Fruit fly (Drosophila melanogaster) whole organism, embryonic: Measurements from ENCODE around the gene CHES-1-like.

Source experiments
- Ada2b ChIP-seq: fragments of 200-800 bp; sonication (Bioruptor generic); IDR thresholded peaks from 2 replicates; pipeline ENCODE4 v1.3.6; 2022; ENCODE audit warnings: missing biosample characterization, missing genetic modification characterization
- CG12071 ChIP-seq: fragments of 200-800 bp; sonication (Bioruptor generic); optimal IDR thresholded peaks from 3 replicates; lab custom pipeline; 2018; ENCODE audit warnings: missing biosample characterization, mild to moderate bottlenecking, missing genetic modification characterization
- CG13287 ChIP-seq: fragments of 200-800 bp; sonication (Bioruptor generic); IDR thresholded peaks from 2 replicates; pipeline ENCODE4 v1.3.6; 2022; ENCODE audit warnings: missing biosample characterization, missing genetic modification characterization; ENCODE audit not compliant: partially characterized antibody
- CG15269 ChIP-seq: fragments of 200-800 bp; sonication (Bioruptor generic); optimal IDR thresholded peaks from 2 replicates; lab custom pipeline; 2018; ENCODE audit warnings: missing biosample characterization, mild to moderate bottlenecking, missing genetic modification characterization, moderate library complexity
- CG15514 ChIP-seq: fragments of 200-800 bp; sonication (Bioruptor generic); optimal IDR thresholded peaks from 3 replicates; lab custom pipeline; 2017; ENCODE audit warnings: missing biosample characterization, missing genetic modification characterization, mild to moderate bottlenecking, moderate library complexity, missing genetic modification reagents
- CG17328 ChIP-seq: fragments of 200-800 bp; sonication (Bioruptor generic); IDR thresholded peaks from 2 replicates; pipeline ENCODE4 v1.3.6; 2022; ENCODE audit warnings: missing biosample characterization, missing genetic modification characterization
- CG17912 ChIP-seq: fragments of 200-800 bp; sonication (Bioruptor generic); optimal IDR thresholded peaks from 2 replicates; lab custom pipeline; 2018; ENCODE audit warnings: missing biosample characterization, mild to moderate bottlenecking, missing genetic modification characterization
- CG18262 ChIP-seq: fragments of 200-800 bp; optimal IDR thresholded peaks from 3 replicates; lab custom pipeline; 2019; ENCODE audit warnings: missing biosample characterization, mild to moderate bottlenecking, missing genetic modification characterization, moderate library complexity
- CG30431 ChIP-seq: fragments of 200-800 bp; sonication (Bioruptor generic); optimal IDR thresholded peaks from 2 replicates; lab custom pipeline; 2017; ENCODE audit warnings: missing biosample characterization, missing genetic modification characterization
- CG31388 ChIP-seq: fragments of 200-800 bp; sonication (Bioruptor generic); optimal IDR thresholded peaks from 2 replicates; lab custom pipeline; 2016; ENCODE audit warnings: missing biosample characterization, missing genetic modification characterization
- CG3163 ChIP-seq: fragments of 200-800 bp; sonication (Bioruptor generic); optimal IDR thresholded peaks from 3 replicates; lab custom pipeline; 2016; ENCODE audit warnings: missing biosample characterization, missing genetic modification characterization
- CG32532 ChIP-seq: fragments of 200-800 bp; sonication (Bioruptor generic); IDR thresholded peaks from 2 replicates; pipeline ENCODE4 v1.3.6; 2022; ENCODE audit warnings: missing biosample characterization, missing genetic modification characterization
- CG34376 ChIP-seq: fragments of 200-800 bp; sonication (Bioruptor generic); optimal IDR thresholded peaks from 2 replicates; lab custom pipeline; 2018; ENCODE audit warnings: missing biosample characterization, mild to moderate bottlenecking, missing genetic modification characterization
- CG3995 ChIP-seq: fragments of 200-800 bp; sonication (Bioruptor generic); optimal IDR thresholded peaks from 3 replicates; lab custom pipeline; 2016; ENCODE audit warnings: missing biosample characterization, missing genetic modification characterization
- CG4820 ChIP-seq: fragments of 200-800 bp; sonication (Bioruptor generic); optimal IDR thresholded peaks from 3 replicates; lab custom pipeline; 2016; ENCODE audit warnings: missing biosample characterization, missing genetic modification characterization
- CG6254 ChIP-seq: fragments of 200-800 bp; sonication (Bioruptor generic); optimal IDR thresholded peaks from 3 replicates; lab custom pipeline; 2017; ENCODE audit warnings: mild to moderate bottlenecking, missing biosample characterization, missing genetic modification reagents, missing genetic modification characterization
- CG9437 ChIP-seq: fragments of 200-800 bp; sonication (Bioruptor generic); optimal IDR thresholded peaks from 2 replicates; lab custom pipeline; 2018; ENCODE audit warnings: missing biosample characterization, mild to moderate bottlenecking, missing genetic modification characterization
- D19A ChIP-seq: fragments of 200-800 bp; optimal IDR thresholded peaks from 3 replicates; lab custom pipeline; 2019; ENCODE audit warnings: missing biosample characterization, mild to moderate bottlenecking, missing genetic modification characterization, moderate library complexity
- Eip74EF ChIP-seq, 2 experiments: fragments of 200-800 bp in 1 of 2; fragments of >200 bp in 1 of 2; sonication (Bioruptor generic) in 1 of 2; optimal IDR thresholded peaks; 2 replicates each; lab custom pipeline; 2017 to 2019; ENCODE audit warnings: missing biosample characterization in 2 of 2, missing genetic modification characterization in 2 of 2, mild to moderate bottlenecking in 1 of 2, moderate library complexity in 1 of 2
- Lpt ChIP-seq: fragments of >200 bp; optimal IDR thresholded peaks from 2 replicates; lab custom pipeline; 2018; ENCODE audit warnings: missing biosample characterization, missing genetic modification characterization
- Poxn ChIP-seq: fragments of 200-800 bp; sonication (Bioruptor generic); IDR thresholded peaks from 2 replicates; pipeline ENCODE4 v1.3.6; 2022; ENCODE audit warnings: missing biosample characterization, missing genetic modification characterization
- Ravus ChIP-seq: fragments of 200-800 bp; sonication (Bioruptor generic); IDR thresholded peaks from 2 replicates; pipeline ENCODE4 v1.3.6; 2022; ENCODE audit warnings: missing biosample characterization, missing genetic modification characterization
- Rfx ChIP-seq: fragments of 200-800 bp; sonication (Bioruptor generic); IDR thresholded peaks from 2 replicates; pipeline ENCODE4 v1.3.6; 2022; ENCODE audit warnings: missing biosample characterization, missing genetic modification characterization
- Six4 ChIP-seq: fragments of 200-800 bp; sonication (Bioruptor generic); optimal IDR thresholded peaks from 2 replicates; lab custom pipeline; 2016; ENCODE audit warnings: missing biosample characterization, missing genetic modification characterization
- Sox102F ChIP-seq: fragments of 200-800 bp; sonication (Bioruptor generic); optimal IDR thresholded peaks from 2 replicates; lab custom pipeline; 2018; ENCODE audit warnings: missing biosample characterization, mild to moderate bottlenecking, missing genetic modification characterization, moderate library complexity
- Stat92E ChIP-seq, 3 experiments: fragments of >200 bp in 2 of 3; fragments of 200-800 bp in 1 of 3; sonication (Bioruptor generic) in 1 of 3; optimal IDR thresholded peaks; 2 replicates each; lab custom pipeline; 2017 to 2019; ENCODE audit warnings: missing biosample characterization in 3 of 3, missing genetic modification characterization in 3 of 3, mild to moderate bottlenecking in 1 of 3, moderate library complexity in 1 of 3
- ac ChIP-seq: fragments of 200-800 bp; sonication (Bioruptor generic); optimal IDR thresholded peaks from 3 replicates; lab custom pipeline; 2017; ENCODE audit warnings: missing biosample characterization, mild to moderate bottlenecking, missing genetic modification characterization
- bsh ChIP-seq, 2 experiments: fragments of 200-800 bp; sonication (Bioruptor generic); optimal IDR thresholded peaks; 2 replicates each; lab custom pipeline; 2017 to 2018; ENCODE audit warnings: mild to moderate bottlenecking in 2 of 2, missing biosample characterization in 2 of 2, missing genetic modification characterization in 2 of 2, moderate library complexity in 1 of 2
- cas ChIP-seq: fragments of 200-800 bp; sonication (Bioruptor generic); IDR thresholded peaks from 2 replicates; pipeline ENCODE4 v1.3.6; 2022; ENCODE audit warnings: missing biosample characterization, missing genetic modification characterization
- ci ChIP-seq: fragments of 200-800 bp; sonication (Bioruptor generic); IDR thresholded peaks from 3 replicates; pipeline ENCODE4 v1.3.6; 2022; ENCODE audit warnings: missing biosample characterization, missing genetic modification characterization
- crc ChIP-seq: fragments of 200-800 bp; sonication (Bioruptor generic); optimal IDR thresholded peaks from 2 replicates; lab custom pipeline; 2016; ENCODE audit warnings: missing biosample characterization, missing genetic modification characterization
- cwo ChIP-seq: fragments of 200-800 bp; sonication (Bioruptor generic); optimal IDR thresholded peaks from 3 replicates; lab custom pipeline; 2017; ENCODE audit warnings: missing biosample characterization, missing genetic modification characterization, mild to moderate bottlenecking, moderate library complexity, missing genetic modification reagents
- dysf ChIP-seq: fragments of 200-800 bp; sonication (Bioruptor generic); IDR thresholded peaks from 3 replicates; pipeline ENCODE4 v1.3.6; 2022; ENCODE audit warnings: missing biosample characterization, missing genetic modification characterization
- en ChIP-seq: fragments of 200-800 bp; sonication (Bioruptor generic); optimal IDR thresholded peaks from 2 replicates; lab custom pipeline; 2016; ENCODE audit warnings: missing biosample characterization, missing genetic modification characterization
- fd3F ChIP-seq: fragments of 200-800 bp; sonication (Bioruptor generic); optimal IDR thresholded peaks from 2 replicates; lab custom pipeline; 2018; ENCODE audit warnings: missing biosample characterization, mild to moderate bottlenecking, missing genetic modification characterization, moderate library complexity
- fd64A ChIP-seq: fragments of 200-800 bp; sonication (Bioruptor generic); optimal IDR thresholded peaks from 3 replicates; lab custom pipeline; 2018; ENCODE audit warnings: missing biosample characterization, mild to moderate bottlenecking, missing genetic modification characterization
- fd96Cb ChIP-seq: fragments of 200-800 bp; sonication (Bioruptor generic); optimal IDR thresholded peaks from 2 replicates; lab custom pipeline; 2018; ENCODE audit warnings: missing biosample characterization, mild to moderate bottlenecking, missing genetic modification characterization, moderate library complexity
- gce ChIP-seq: fragments of 200-800 bp; sonication (Bioruptor generic); IDR thresholded peaks from 3 replicates; pipeline ENCODE4 v1.3.6; 2022; ENCODE audit warnings: missing biosample characterization, missing genetic modification characterization
- gsb ChIP-seq: fragments of 200-800 bp; sonication (Bioruptor generic); IDR thresholded peaks from 2 replicates; pipeline ENCODE4 v1.3.6; 2022; ENCODE audit warnings: missing biosample characterization, missing genetic modification characterization
- klu ChIP-seq: fragments of 200-800 bp; sonication (Bioruptor generic); IDR thresholded peaks from 2 replicates; pipeline ENCODE4 v1.3.6; 2022; ENCODE audit warnings: missing biosample characterization, missing genetic modification characterization
- luna ChIP-seq: fragments of 200-800 bp; sonication (Bioruptor generic); optimal IDR thresholded peaks from 2 replicates; lab custom pipeline; 2016; ENCODE audit warnings: missing biosample characterization, missing genetic modification characterization
- nom ChIP-seq: fragments of 200-800 bp; sonication (Bioruptor generic); optimal IDR thresholded peaks from 2 replicates; lab custom pipeline; 2017; ENCODE audit warnings: missing biosample characterization, missing genetic modification characterization, mild to moderate bottlenecking, moderate library complexity, missing genetic modification reagents
- schlank ChIP-seq: fragments of 200-800 bp; sonication (Bioruptor generic); optimal IDR thresholded peaks from 2 replicates; lab custom pipeline; 2018; ENCODE audit warnings: missing biosample characterization, mild to moderate bottlenecking, missing genetic modification characterization
- tna ChIP-seq: fragments of 200-800 bp; sonication (Bioruptor generic); IDR thresholded peaks from 2 replicates; pipeline ENCODE4 v1.3.6; 2022; ENCODE audit warnings: missing biosample characterization, missing genetic modification characterization; ENCODE audit not compliant: partially characterized antibody
- twi ChIP-seq: fragments of 200-800 bp; optimal IDR thresholded peaks from 2 replicates; lab custom pipeline; 2019; ENCODE audit warnings: missing biosample characterization, mild to moderate bottlenecking, missing genetic modification characterization, moderate library complexity
- tx ChIP-seq: fragments of 200-800 bp; sonication (Bioruptor generic); optimal IDR thresholded peaks from 2 replicates; lab custom pipeline; 2016; ENCODE audit warnings: missing biosample characterization, missing genetic modification characterization
- unpg ChIP-seq: fragments of 200-800 bp; sonication (Bioruptor generic); optimal IDR thresholded peaks from 3 replicates; lab custom pipeline; 2018; ENCODE audit warnings: missing biosample characterization, mild to moderate bottlenecking, missing genetic modification characterization, moderate library complexity
- zf30C ChIP-seq: fragments of 200-800 bp; sonication (Bioruptor generic); optimal IDR thresholded peaks from 3 replicates; lab custom pipeline; 2018; ENCODE audit warnings: missing biosample characterization, mild to moderate bottlenecking, missing genetic modification characterization

Gene CHES-1-like

dm6 chrX:7734131-7734930 is 25.1 kb upstream of the CHES-1-like start, which contains the start of the genes Pdp and Rab39 (continued):
- TF ChIP-seq D19A (tag; lab: Kevin White, UChicago) (no peak), cwo (peak; percentile 57), CG30431 (GFP tag; lab: Kevin White, UChicago) (peak; percentile 25), Lpt (GFP tag; lab: Kevin White, UChicago) (no peak), dysf (GFP tag; lab: Robert Waterston, UW) (peak; percentile 83), klu (peak; percentile 84), Six4 (peak; percentile 39), CG18262 (peak; percentile 70), CG15514 (GFP tag; lab: Kevin White, UChicago) (peak; percentile 78), crc (GFP tag; lab: Kevin White, UChicago) (no peak), fd64A (GFP tag; lab: Kevin White, UChicago) (no peak), en (GFP tag; lab: Kevin White, UChicago) (peak; percentile 20), CG12071 (no peak), Stat92E (GFP tag; optimal IDR thresholded peaks at IDR 0.05; lab: Kevin White, UChicago) (no peak), tna (GFP tag; lab: Robert Waterston, UW) (peak; percentile 73), ci (GFP tag; lab: Robert Waterston, UW) (peak; percentile 76), gsb (GFP tag; lab: Robert Waterston, UW) (peak; percentile 7; the same call in 1 of the 2 replicates), bsh (GFP tag; optimal IDR thresholded peaks at IDR 0.05; lab: Kevin White, UChicago) (peak in 1 of 2 experiments; percentile 65), schlank (tag; lab: Kevin White, UChicago) (peak; percentile 30), tx (GFP tag; lab: Kevin White, UChicago) (peak; percentile 35), fd3F (GFP tag; lab: Kevin White, UChicago) (peak; percentile 70), Poxn (GFP tag; lab: Robert Waterston, UW) (peak; percentile 19; the same call in 1 of the 2 replicates), CG15269 (tag; lab: Kevin White, UChicago) (peak; percentile 77), gce (GFP tag; lab: Robert Waterston, UW) (0 out of 3 replicates have a peak, but pooled peaks have one; percentile 55), twi (tag; lab: Kevin White, UChicago) (peak; percentile 64), fd96Cb (tag; lab: Kevin White, UChicago) (peak; percentile 66), cas (GFP tag; lab: Robert Waterston, UW) (peak; percentile 58), Rfx (GFP tag; lab: Robert Waterston, UW) (peak; percentile 88), CG6254 (GFP tag; lab: Kevin White, UChicago) (no peak), CG31388 (peak; percentile 11), CG3163 (GFP tag; lab: Kevin White, UChicago) (no peak), Ada2b (peak; percentile 76), CG32532 (GFP tag; lab: Robert Waterston, UW) (peak; percentile 84), luna (GFP tag; lab: Kevin White, UChicago) (no peak), Eip74EF (GFP tag; optimal IDR thresholded peaks at IDR 0.05; lab: Kevin White, UChicago) (no peak), unpg (GFP tag; lab: Kevin White, UChicago) (peak; percentile 73), Sox102F (GFP tag; lab: Kevin White, UChicago) (peak; percentile 68), nom (no peak), CG17912 (GFP tag; lab: Kevin White, UChicago) (peak; percentile 39), CG4820 (GFP tag; lab: Kevin White, UChicago) (peak; percentile 70), CG17328 (peak; percentile 42; the same call in 1 of the 2 replicates), CG9437 (GFP tag; lab: Kevin White, UChicago) (peak; percentile 89), CG13287 (peak; percentile 94), ac (GFP tag; lab: Kevin White, UChicago) (no peak), CG34376 (GFP tag; lab: Kevin White, UChicago) (peak; percentile 70), CG3995 (peak; percentile 55), Ravus (no peak), zf30C (GFP tag; lab: Kevin White, UChicago) (no peak)
